Worm (Caenorhabditis elegans) whole organism, late embryonic: ENCODE results near the gene Y82E9BL.3.
A peak's percentile ranks its signal among the peaks of the same experiment; 100 is the strongest.

Experiments
- F13H6.1 ChIP-seq: sonication (generic microtip); optimal IDR thresholded peaks from 2 replicates; lab custom pipeline; 2016; ENCODE audit warnings: missing genetic modification characterization, missing compliant biosample characterization
- Y22D7AL.16 ChIP-seq: sonication (generic microtip); optimal IDR thresholded peaks from 2 replicates; lab custom pipeline; 2016; ENCODE audit warnings: missing genetic modification characterization, missing compliant biosample characterization
- ceh-9 ChIP-seq: sonication (generic microtip); optimal IDR thresholded peaks from 2 replicates; lab custom pipeline; 2016; ENCODE audit warnings: mild to moderate bottlenecking, missing genetic modification characterization, inconsistent platforms, missing compliant biosample characterization
- elt-2 ChIP-seq: sonication (generic microtip); optimal IDR thresholded peaks from 2 replicates; lab custom pipeline; 2016; ENCODE audit warnings: missing genetic modification reagents, missing genetic modification characterization, missing compliant biosample characterization
- pha-4 ChIP-seq: fragments of 150-350 bp; optimal IDR thresholded peaks from 2 replicates; lab custom pipeline; 2018; ENCODE audit warnings: missing biosample characterization, missing genetic modification reagents, missing genetic modification characterization
- tbx-7 ChIP-seq: sonication (generic microtip); optimal IDR thresholded peaks from 2 replicates; lab custom pipeline; 2016; ENCODE audit warnings: missing genotype, missing genetic modification characterization, missing compliant biosample characterization

- TF ChIP-seq elt-2 (tag; lab: Kevin White, UChicago) (peak; percentile 86), Y22D7AL.16 (tag; lab: Kevin White, UChicago) (no peak), tbx-7 (no peak), ceh-9 (no peak), F13H6.1 (tag; lab: Kevin White, UChicago) (no peak), pha-4 (tag; lab: Kevin White, UChicago) (no peak)
Observed at ce11 chrIII:1389988-1390387, 39.3 kb upstream of the Y82E9BL.3 start.
